Worm (Caenorhabditis elegans) whole organism, late embryonic: ENCODE data around the gene ttr-23.

Experiments used
- ama-1 ChIP-seq: fragments of 150-350 bp; optimal IDR thresholded peaks from 2 replicates; lab custom pipeline; 2014
- ceh-14 ChIP-seq: sonication (generic microtip); optimal IDR thresholded peaks from 2 replicates; lab custom pipeline; 2016; ENCODE audit warnings: missing genotype, missing genetic modification characterization, missing compliant biosample characterization
- pha-2 ChIP-seq: sonication (generic microtip); optimal IDR thresholded peaks from 2 replicates; lab custom pipeline; 2017; ENCODE audit warnings: mild to moderate bottlenecking, missing genetic modification characterization, missing compliant biosample characterization
- ref-2 ChIP-seq: sonication (generic microtip); optimal IDR thresholded peaks from 2 replicates; lab custom pipeline; 2016; ENCODE audit warnings: missing genetic modification characterization, missing compliant biosample characterization

ce11 chrV:10549717-10550116 lies 39.9 kb downstream of the ttr-23 start, which contains the start of gene F32G8.2:
- TF ChIP-seq pha-2 (no peak), ref-2 (tag; lab: Kevin White, UChicago) (no peak), ama-1 (lab: Kevin White, UChicago) (no peak), ceh-14 (tag; lab: Kevin White, UChicago) (no peak)
